Worm (Caenorhabditis elegans): Measurements from ENCODE around the gene mltn-1.

Gene mltn-1

DNA sequence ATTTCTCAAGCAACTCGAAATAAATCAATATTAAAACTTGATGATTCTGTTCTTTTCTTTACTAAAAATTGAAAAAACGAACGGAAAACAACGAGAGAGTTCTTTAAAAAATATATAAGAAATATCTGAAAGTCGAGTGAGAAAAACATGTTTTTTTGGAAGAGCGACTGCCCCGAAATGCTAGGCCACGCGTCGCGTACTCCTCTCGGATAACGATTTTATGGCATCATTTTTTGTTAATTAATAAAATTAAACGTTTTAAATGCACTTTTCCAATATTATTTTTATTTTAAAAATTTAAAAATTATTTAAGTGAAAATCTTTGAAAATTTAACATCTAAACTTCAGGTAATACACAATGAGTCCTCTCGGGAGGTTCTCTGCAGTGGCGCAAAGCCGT, 27.9 kb downstream of the mltn-1 start, which contains the start of gene gfm-1 (continued):
- TF ChIP-seq madf-5 (GFP tag; IDR thresholded peaks at IDR 0.05) (no peak), R02D3.7 (tag; optimal IDR thresholded peaks at IDR 0.05) (no peak), saeg-2 (GFP tag; IDR thresholded peaks at IDR 0.05) (no peak), unc-62 (GFP tag; optimal IDR thresholded peaks at IDR 0.05 in 1 of 2) (no peak), unc-62 (tag; optimal IDR thresholded peaks at IDR 0.05) (no peak), daf-8 (GFP tag; IDR thresholded peaks at IDR 0.05) (no peak), gei-8 (GFP tag; optimal IDR thresholded peaks at IDR 0.05) (no peak), egl-27 (tag; optimal IDR thresholded peaks at IDR 0.05) (no peak), F44E2.7 (GFP tag; IDR thresholded peaks at IDR 0.05) (no peak), nhr-25 (tag; optimal IDR thresholded peaks at IDR 0.05; ENCODE audit: borderline replicate concordance, insufficient read depth) (no peak), ceh-44 (GFP tag; IDR thresholded peaks at IDR 0.05) (no peak), lin-38 (GFP tag; IDR thresholded peaks at IDR 0.05) (peak; percentile 72), zag-1 (tag; optimal IDR thresholded peaks at IDR 0.05) (no peak), arid-1 (GFP tag; conservative IDR thresholded peaks at IDR 0.05) (no peak), nhr-48 (tag; optimal IDR thresholded peaks at IDR 0.05) (no peak), daf-12 (tag; optimal IDR thresholded peaks at IDR 0.05) (no peak), ZK337.2 (GFP tag; IDR thresholded peaks at IDR 0.05) (peak; percentile 76; the same call in 1 of the 2 replicates), nhr-76 (tag; optimal IDR thresholded peaks at IDR 0.05) (no peak), zfp-2 (tag; optimal IDR thresholded peaks at IDR 0.05) (no peak), spr-3 (GFP tag; optimal IDR thresholded peaks at IDR 0.05) (no peak), nhr-10 (tag; optimal IDR thresholded peaks at IDR 0.05) (no peak), F10B5.3 (tag; optimal IDR thresholded peaks at IDR 0.05) (no peak), mep-1 (tag; optimal IDR thresholded peaks at IDR 0.05) (peak; percentile 54), ceh-82 (tag; optimal IDR thresholded peaks at IDR 0.05) (no peak), hmg-1.1 (GFP tag; IDR thresholded peaks at IDR 0.05) (no peak), D1046.2 (GFP tag; IDR thresholded peaks at IDR 0.05) (no peak), hlh-30 (tag; optimal IDR thresholded peaks at IDR 0.05; ENCODE audit: insufficient read depth) (no peak), dmd-9 (GFP tag; IDR thresholded peaks at IDR 0.05) (peak; percentile 85), egl-43 (GFP tag; IDR thresholded peaks at IDR 0.05) (no peak), php-3 (GFP tag; IDR thresholded peaks at IDR 0.05) (no peak), lin-29 (GFP tag; IDR thresholded peaks at IDR 0.05) (no peak)

DNA sequence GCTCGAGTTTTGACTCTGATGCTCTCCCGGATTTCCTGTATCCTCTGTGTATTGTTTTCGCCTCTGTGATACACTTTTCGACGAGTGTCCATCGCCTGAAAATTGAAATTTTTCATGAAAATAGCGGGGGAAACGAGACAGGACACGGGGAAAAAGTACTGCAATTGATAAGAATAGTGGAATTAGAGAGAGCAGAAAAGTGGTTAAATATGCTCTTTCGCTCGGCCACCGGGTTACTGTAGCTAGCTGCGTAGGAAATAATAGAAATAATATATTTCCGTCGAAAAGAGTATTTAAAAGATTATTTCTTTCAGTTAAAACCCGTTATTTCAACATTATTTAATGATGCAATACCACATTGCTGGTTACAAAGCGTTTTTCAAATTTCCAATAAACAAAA, 28.3 kb downstream of the mltn-1 start, which contains the start of gene rict-1:
Gene rict-1, minus strand, starts transcription at position 101 of the 400 bp plus-strand sequence.
- no peak for TF ChIP-seq ceh-44 (GFP tag; IDR thresholded peaks at IDR 0.05)
- TF ChIP-seq unc-62 (GFP tag; optimal IDR thresholded peaks at IDR 0.05 in 1 of 2): peak in 1 of 2 experiments; percentile 89
- no peak for TF ChIP-seq unc-62 (tag; optimal IDR thresholded peaks at IDR 0.05)

DNA sequence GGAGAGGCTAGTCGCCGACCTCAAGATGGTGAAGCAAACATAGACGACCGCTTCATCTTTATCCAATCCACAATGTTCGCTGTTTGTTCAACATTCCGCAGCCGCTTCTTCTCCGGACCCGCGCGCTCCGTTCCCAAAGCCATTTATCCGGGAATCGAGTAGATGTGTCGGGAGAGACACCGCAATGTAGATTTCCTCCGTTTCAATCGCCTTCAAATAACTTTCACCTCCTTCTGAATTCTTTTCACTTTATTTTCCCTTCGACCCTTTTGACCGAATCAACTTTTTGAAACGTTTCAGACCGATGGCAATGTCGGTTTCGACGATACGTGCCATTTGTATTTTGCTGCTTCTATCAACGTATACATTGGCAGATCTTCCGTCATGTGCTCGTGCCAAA, 37.3 kb downstream of the mltn-1 start, which contains the start of gene pqn-32:
Gene pqn-32, plus strand, starts transcription at position 301 of the 400 bp plus-strand sequence.
- TF ChIP-seq egl-43 (GFP tag; IDR thresholded peaks at IDR 0.05) (0 out of 2 replicates have a peak, but pooled peaks have one; percentile 15), set-16 (GFP tag; IDR thresholded peaks at IDR 0.05) (no peak), lir-3 (tag; optimal IDR thresholded peaks at IDR 0.05) (no peak), pha-4 (GFP tag; IDR thresholded peaks at IDR 0.05) (no peak), pha-4 (tag; optimal IDR thresholded peaks at IDR 0.05) (no peak), ceh-62 (tag; optimal IDR thresholded peaks at IDR 0.05) (no peak), Y5F2A.4 (GFP tag; optimal IDR thresholded peaks at IDR 0.05) (no peak), T20F7.1 (GFP tag; optimal IDR thresholded peaks at IDR 0.05) (no peak)
